Worm (Caenorhabditis elegans) whole organism, young adult: ENCODE data around the gene C13G3.12.

Source experiments
- B0019.2 ChIP-seq: fragments of 200-800 bp; sonication (Bioruptor generic); conservative IDR thresholded peaks from 2 replicates; pipeline ENCODE4 v1.3.6; 2022; ENCODE audit warnings: missing genetic modification reagents, missing genetic modification characterization, missing compliant biosample characterization
- F22D6.2 ChIP-seq: sonication (generic microtip); optimal IDR thresholded peaks from 2 replicates; lab custom pipeline; 2016; ENCODE audit warnings: mild to moderate bottlenecking, missing genetic modification characterization, missing compliant biosample characterization
- F33H1.4 ChIP-seq: fragments of 200-800 bp; sonication (Bioruptor generic); IDR thresholded peaks from 2 replicates; pipeline ENCODE4 v1.3.6; 2022; ENCODE audit warnings: missing genetic modification reagents, missing genetic modification characterization, missing compliant biosample characterization
- F52B5.7 ChIP-seq: sonication (generic microtip); optimal IDR thresholded peaks from 2 replicates; lab custom pipeline; 2016; ENCODE audit warnings: mild to moderate bottlenecking, missing genetic modification characterization, missing compliant biosample characterization
- Y53F4B.3 ChIP-seq: fragments of 200-800 bp; sonication (Bioruptor generic); IDR thresholded peaks from 2 replicates; pipeline ENCODE4 v1.3.6; 2022; ENCODE audit warnings: missing genetic modification reagents, missing genetic modification characterization, missing compliant biosample characterization
- Y56A3A.18 ChIP-seq: fragments of 200-800 bp; sonication (Bioruptor generic); IDR thresholded peaks from 2 replicates; pipeline ENCODE4 v1.3.6; 2022; ENCODE audit warnings: missing genetic modification reagents, missing genetic modification characterization, missing compliant biosample characterization
- Y67H2A.10 ChIP-seq: fragments of 200-800 bp; sonication (Bioruptor generic); conservative IDR thresholded peaks from 2 replicates; pipeline ENCODE4 v1.3.6; 2022; ENCODE audit warnings: missing genetic modification reagents, missing genetic modification characterization, missing compliant biosample characterization
- akir-1 ChIP-seq: fragments of 200-800 bp; sonication (Bioruptor generic); optimal IDR thresholded peaks from 2 replicates; lab custom pipeline; 2018; ENCODE audit warnings: mild to moderate bottlenecking, missing genetic modification characterization, moderate library complexity, missing compliant biosample characterization
- ama-1 ChIP-seq, 3 experiments: fragments of 150-350 bp in 1 of 3; sonication (generic microtip) in 2 of 3; optimal IDR thresholded peaks; 2 replicates each; lab custom pipeline; 2014 to 2018; ENCODE audit warnings: missing biosample characterization in 2 of 3, missing genetic modification characterization in 2 of 3, missing genetic modification reagents in 2 of 3
- aptf-2 ChIP-seq: fragments of 200-800 bp; sonication (Bioruptor generic); conservative IDR thresholded peaks from 2 replicates; pipeline ENCODE4 v1.3.6; 2022; ENCODE audit warnings: missing genetic modification reagents, missing genetic modification characterization, missing compliant biosample characterization
- aptf-3 ChIP-seq: fragments of 200-800 bp; sonication (Bioruptor generic); IDR thresholded peaks from 2 replicates; pipeline ENCODE4 v1.3.6; 2022; ENCODE audit warnings: missing genetic modification characterization, missing compliant biosample characterization
- attf-5 ChIP-seq: fragments of 200-800 bp; sonication (Bioruptor generic); optimal IDR thresholded peaks from 2 replicates; lab custom pipeline; 2018; ENCODE audit warnings: mild to moderate bottlenecking, missing genetic modification characterization, missing compliant biosample characterization
- bed-2 ChIP-seq: fragments of 200-800 bp; sonication (Bioruptor generic); IDR thresholded peaks from 2 replicates; pipeline ENCODE4 v1.3.6; 2022; ENCODE audit warnings: missing genetic modification reagents, missing genetic modification characterization, missing compliant biosample characterization
- ceh-27 ChIP-seq: fragments of 200-800 bp; sonication (Bioruptor generic); optimal IDR thresholded peaks from 2 replicates; lab custom pipeline; 2018; ENCODE audit warnings: mild to moderate bottlenecking, missing genetic modification characterization, moderate library complexity, missing compliant biosample characterization
- die-1 ChIP-seq: sonication (generic microtip); optimal IDR thresholded peaks from 2 replicates; lab custom pipeline; 2016; ENCODE audit warnings: missing genotype, mild to moderate bottlenecking, missing genetic modification characterization, missing compliant biosample characterization
- dox-1 ChIP-seq: fragments of 200-800 bp; sonication (Bioruptor generic); IDR thresholded peaks from 2 replicates; pipeline ENCODE4 v1.3.6; 2022; ENCODE audit warnings: missing genetic modification reagents, missing genetic modification characterization, missing compliant biosample characterization
- egl-18 ChIP-seq: fragments of 200-800 bp; sonication (Bioruptor generic); IDR thresholded peaks from 2 replicates; pipeline ENCODE4 v1.3.6; 2022; ENCODE audit warnings: missing genetic modification reagents, missing genetic modification characterization, missing compliant biosample characterization
- egl-44 ChIP-seq: fragments of 200-800 bp; sonication (Bioruptor generic); IDR thresholded peaks from 2 replicates; pipeline ENCODE4 v1.3.6; 2022; ENCODE audit warnings: missing genetic modification reagents, missing genetic modification characterization, missing compliant biosample characterization
- him-1 ChIP-seq: sonication (generic microtip); optimal IDR thresholded peaks from 2 replicates; lab custom pipeline; 2016; ENCODE audit warnings: missing genotype, missing genetic modification reagents, missing genetic modification characterization, missing compliant biosample characterization
- lag-1 ChIP-seq: fragments of 200-800 bp; sonication (Bioruptor generic); IDR thresholded peaks from 2 replicates; pipeline ENCODE4 v1.3.6; 2022; ENCODE audit warnings: missing genetic modification reagents, missing genetic modification characterization, missing compliant biosample characterization
- let-607 ChIP-seq, 2 experiments: fragments of 200-800 bp in 1 of 2; sonication (Bioruptor generic) in 1 of 2; sonication (generic microtip) in 1 of 2; optimal IDR thresholded peaks; 2 replicates each; lab custom pipeline; 2016 to 2018; ENCODE audit warnings: mild to moderate bottlenecking in 2 of 2, missing compliant biosample characterization in 2 of 2, missing genetic modification characterization in 2 of 2, moderate library complexity in 2 of 2, missing genotype in 1 of 2
- lin-35 ChIP-seq, 3 experiments: fragments of 150-350 bp in 2 of 3; sonication (generic microtip) in 1 of 3; optimal IDR thresholded peaks; 2 replicates each; lab custom pipeline; 2014 to 2018; ENCODE audit warnings: missing biosample characterization in 3 of 3, missing genetic modification characterization in 3 of 3, missing genetic modification reagents in 3 of 3
- lsl-1 ChIP-seq: fragments of 200-800 bp; sonication (Bioruptor generic); optimal IDR thresholded peaks from 2 replicates; lab custom pipeline; 2018; ENCODE audit warnings: mild to moderate bottlenecking, missing genetic modification characterization, moderate library complexity, missing compliant biosample characterization
- lsy-27 ChIP-seq: sonication (generic microtip); optimal IDR thresholded peaks from 2 replicates; lab custom pipeline; 2017; ENCODE audit warnings: missing genetic modification characterization, mild to moderate bottlenecking, missing compliant biosample characterization, antibody characterized with exemption, missing genotype, borderline replicate concordance; ENCODE audit not compliant: insufficient read depth
- mes-4 ChIP-seq: sonication (generic microtip); optimal IDR thresholded peaks from 2 replicates; lab custom pipeline; 2016; ENCODE audit warnings: missing genotype, missing genetic modification characterization, missing compliant biosample characterization
- nfya-1 ChIP-seq: sonication (generic microtip); optimal IDR thresholded peaks from 2 replicates; lab custom pipeline; 2017; ENCODE audit warnings: antibody characterized with exemption, missing compliant biosample characterization, missing genetic modification characterization, borderline replicate concordance; ENCODE audit not compliant: insufficient read depth
- nfya-2 ChIP-seq: fragments of 200-800 bp; sonication (Bioruptor generic); IDR thresholded peaks from 2 replicates; pipeline ENCODE4 v1.3.6; 2022; ENCODE audit warnings: missing genetic modification reagents, missing genetic modification characterization, missing compliant biosample characterization
- pha-4 ChIP-seq: fragments of 150-350 bp; sonication (generic microtip); optimal IDR thresholded peaks from 2 replicates; lab custom pipeline; 2014; ENCODE audit warnings: missing biosample characterization, missing genetic modification reagents, missing genetic modification characterization
- repo-1 ChIP-seq: sonication (generic microtip); optimal IDR thresholded peaks from 2 replicates; lab custom pipeline; 2017; ENCODE audit warnings: mild to moderate bottlenecking, missing genetic modification characterization, missing compliant biosample characterization
- snpc-4 ChIP-seq, 5 experiments: fragments of 150-350 bp in 1 of 5; sonication (generic microtip) in 4 of 5; optimal IDR thresholded peaks; 2 replicates each; lab custom pipeline; 2014 to 2018; ENCODE audit warnings: missing genetic modification characterization in 5 of 5, missing biosample characterization in 3 of 5, antibody characterized with exemption in 2 of 5, mild to moderate bottlenecking in 2 of 5, missing compliant biosample characterization in 2 of 5, missing genotype in 2 of 5, moderate library complexity in 2 of 5, missing genetic modification reagents in 1 of 5
- tbx-9 ChIP-seq: sonication (generic microtip); optimal IDR thresholded peaks from 2 replicates; lab custom pipeline; 2016; ENCODE audit warnings: borderline replicate concordance, missing genetic modification characterization, inconsistent platforms, missing compliant biosample characterization
- xnd-1 ChIP-seq: sonication (generic microtip); optimal IDR thresholded peaks from 2 replicates; lab custom pipeline; 2016; ENCODE audit warnings: missing genotype, missing genetic modification reagents, missing genetic modification characterization, missing compliant biosample characterization
- ztf-26 ChIP-seq: sonication (generic microtip); optimal IDR thresholded peaks from 2 replicates; lab custom pipeline; 2017; ENCODE audit warnings: missing genetic modification characterization, missing compliant biosample characterization
- ztf-6 ChIP-seq: fragments of 200-800 bp; sonication (Bioruptor generic); IDR thresholded peaks from 2 replicates; pipeline ENCODE4 v1.3.6; 2022; ENCODE audit warnings: missing genetic modification reagents, missing genetic modification characterization, missing compliant biosample characterization

Gene C13G3.12

DNA sequence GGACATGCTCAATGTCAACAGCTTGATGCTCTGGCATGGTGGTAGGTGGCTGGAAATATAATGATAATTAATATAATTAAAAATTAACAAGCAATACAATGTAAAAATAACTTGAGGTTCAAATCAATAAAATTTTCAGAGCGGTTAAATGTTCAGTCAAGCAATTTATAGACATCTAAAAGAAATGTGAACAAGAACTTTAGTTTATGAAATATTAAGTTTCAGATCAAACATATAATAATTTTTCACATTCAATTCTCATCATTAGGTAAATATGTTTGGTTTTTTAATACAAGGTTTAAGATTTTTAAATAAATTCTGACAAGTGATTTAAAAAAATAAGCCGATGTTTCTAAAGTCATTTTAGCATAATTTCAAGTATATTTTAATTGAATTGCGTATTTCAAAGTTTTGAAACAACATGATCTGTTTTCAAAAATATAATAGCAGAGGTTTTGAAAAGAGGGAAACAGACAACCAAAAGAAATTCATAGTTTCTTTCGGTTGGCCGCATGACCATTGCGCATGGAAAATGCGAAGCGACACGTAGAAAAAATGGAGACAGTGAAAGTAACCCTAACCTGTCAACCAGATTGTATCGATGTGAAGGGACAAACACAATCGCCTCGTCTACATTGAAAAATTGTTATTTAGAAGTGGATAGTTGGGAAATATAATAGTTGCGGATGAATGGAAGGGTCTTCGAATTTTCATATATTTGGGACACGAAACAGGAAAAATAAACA lies 37.7 kb upstream of the C13G3.12 start, which contains the start of gene T04C12.11:
Gene T04C12.11 (minus strand): TSS at position 51 of the 746 bp plus-strand sequence.
- TF ChIP-seq ztf-6 (GFP tag; lab: Robert Waterston, UW), result no peak
- no peak for TF ChIP-seq nfya-2
- no peak for TF ChIP-seq lsy-27 (tag; lab: Kevin White, UChicago)
- no peak for TF ChIP-seq egl-18 (GFP tag; lab: Robert Waterston, UW)
- no peak for TF ChIP-seq B0019.2 (GFP tag; lab: Robert Waterston, UW)

DNA sequence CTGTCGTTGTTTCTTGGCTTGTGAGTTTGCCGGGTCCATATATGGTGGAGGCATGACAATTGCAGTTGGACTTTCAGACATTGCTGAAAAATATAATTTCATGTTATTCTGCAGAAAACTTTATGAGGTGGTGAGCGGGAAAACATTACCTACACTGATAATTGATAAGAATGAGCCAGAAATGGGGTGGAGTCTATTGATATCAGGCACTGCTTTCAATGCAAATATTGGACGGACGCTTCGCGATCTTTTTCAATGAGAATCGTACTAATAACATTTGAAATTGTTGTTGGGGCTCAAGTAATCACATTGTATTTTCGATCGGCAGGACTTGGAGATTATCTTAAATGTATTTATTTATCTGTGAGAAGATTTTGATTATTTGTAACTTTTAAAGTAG lies 36.5 kb upstream of the C13G3.12 start, which contains the start of gene T04C12.1:
Gene T04C12.1 (minus strand): TSS at position 90 of the 400 bp plus-strand sequence.
- TF ChIP-seq ama-1 (optimal IDR thresholded peaks at IDR 0.05; lab: Kevin White, UChicago), result peak; percentile 6
- TF ChIP-seq ama-1 (GFP tag; optimal IDR thresholded peaks at IDR 0.05; lab: Kevin White, UChicago), result no peak
- TF ChIP-seq die-1 (tag; lab: Kevin White, UChicago), result no peak
- TF ChIP-seq bed-2 (GFP tag; lab: Robert Waterston, UW), result no peak

DNA sequence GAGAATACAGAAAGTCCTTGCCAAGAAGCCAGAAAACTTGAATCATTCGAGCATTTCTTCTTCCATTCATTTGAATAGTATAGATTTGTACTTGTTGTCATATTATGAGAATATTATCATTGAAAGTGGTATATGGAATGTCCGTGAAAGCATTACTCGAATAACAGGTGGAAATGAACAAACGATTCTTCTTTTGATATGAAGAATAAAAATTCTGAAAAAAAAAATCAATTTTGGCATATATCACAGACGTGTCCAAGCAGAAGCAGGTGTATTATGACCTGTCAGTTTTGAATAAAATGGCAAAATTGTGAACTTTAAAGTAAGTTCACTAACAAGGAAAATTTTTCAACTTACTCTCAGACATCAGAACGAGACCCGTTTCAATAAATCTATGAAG lies 34.3 kb upstream of the C13G3.12 start, which contains the start of gene srh-75:
Gene srh-75 (minus strand): TSS at position 101 of the 400 bp plus-strand sequence.
- TF ChIP-seq Y53F4B.3 (no peak), F22D6.2 (no peak), Y56A3A.18 (GFP tag; lab: Robert Waterston, UW) (no peak), nfya-1 (tag; lab: Kevin White, UChicago) (no peak), lsl-1 (GFP tag; lab: Kevin White, UChicago) (no peak), pha-4 (tag; lab: Kevin White, UChicago) (no peak), repo-1 (tag; lab: Kevin White, UChicago) (no peak), ceh-27 (no peak), ztf-26 (no peak), aptf-2 (no peak), egl-44 (no peak), Y67H2A.10 (GFP tag; lab: Robert Waterston, UW) (no peak)

DNA sequence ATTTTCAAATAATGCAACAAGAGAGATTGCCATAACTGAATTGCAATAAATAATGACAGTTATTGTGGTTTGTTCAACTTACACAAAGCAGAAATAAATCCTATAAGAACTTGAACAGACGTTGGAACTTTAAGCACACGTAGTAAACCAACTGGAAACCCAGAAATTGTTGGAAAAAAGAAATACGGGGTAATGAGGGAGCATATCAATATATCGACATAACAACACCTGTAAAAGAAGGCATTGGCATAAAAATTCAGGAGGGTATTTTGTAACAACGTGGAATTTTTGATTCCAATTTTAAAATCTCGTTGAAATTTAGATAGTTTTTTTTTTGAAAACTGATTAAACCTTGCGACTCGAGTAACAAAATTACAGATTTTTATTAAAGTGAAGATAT lies 33.8 kb upstream of the C13G3.12 start:
- TF ChIP-seq dox-1 (GFP tag; lab: Robert Waterston, UW) (no peak), tbx-9 (no peak), F52B5.7 (tag; lab: Kevin White, UChicago) (no peak), aptf-3 (GFP tag; lab: Robert Waterston, UW) (no peak), nfya-2 (no peak), mes-4 (tag; lab: Kevin White, UChicago) (no peak), him-1 (no peak), attf-5 (no peak), aptf-2 (no peak), let-607 (tag; optimal IDR thresholded peaks at IDR 0.05; lab: Kevin White, UChicago) (no peak), snpc-4 (GFP tag; optimal IDR thresholded peaks at IDR 0.05; lab: Kevin White, UChicago) (no peak), snpc-4 (tag; optimal IDR thresholded peaks at IDR 0.05; lab: Kevin White, UChicago) (no peak), xnd-1 (no peak), lag-1 (GFP tag; lab: Robert Waterston, UW) (no peak), ztf-26 (no peak), lin-35 (GFP tag; optimal IDR thresholded peaks at IDR 0.05; lab: Kevin White, UChicago) (no peak), F33H1.4 (no peak), akir-1 (no peak), pha-4 (tag; lab: Kevin White, UChicago) (no peak)
